Worm (Caenorhabditis elegans): ENCODE results near the gene C14C11.1.
A peak's percentile ranks its signal among the peaks of the same experiment; 100 is the strongest.

Gene C14C11.1

DNA sequence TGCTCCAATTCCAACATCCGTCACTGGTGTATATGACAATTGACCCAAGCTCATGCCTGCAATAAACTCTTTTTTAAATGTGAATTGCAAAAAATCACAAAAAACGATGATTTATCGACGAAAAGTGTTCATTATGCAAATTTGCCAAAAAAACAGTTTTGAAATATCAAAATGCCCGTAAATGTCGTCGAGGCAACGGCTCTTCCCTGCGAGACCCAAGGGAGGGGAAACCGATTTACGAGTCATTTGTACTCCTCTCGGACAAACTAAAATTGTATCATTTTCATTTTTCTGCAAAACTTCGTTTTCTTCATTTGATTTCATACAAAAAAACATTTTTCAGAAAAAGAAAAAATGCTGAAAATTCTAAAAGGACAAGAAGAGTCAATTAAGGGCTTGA is 21.1 kb downstream of the C14C11.1 start, which contains the start of the genes hmgs-1 and F25B4.4 (continued):
- TF ChIP-seq ceh-63 (GFP tag; optimal IDR thresholded peaks at IDR 0.05) (no peak), lir-3 (tag; optimal IDR thresholded peaks at IDR 0.05; ENCODE audit: poor library complexity) (peak; percentile 76)

DNA sequence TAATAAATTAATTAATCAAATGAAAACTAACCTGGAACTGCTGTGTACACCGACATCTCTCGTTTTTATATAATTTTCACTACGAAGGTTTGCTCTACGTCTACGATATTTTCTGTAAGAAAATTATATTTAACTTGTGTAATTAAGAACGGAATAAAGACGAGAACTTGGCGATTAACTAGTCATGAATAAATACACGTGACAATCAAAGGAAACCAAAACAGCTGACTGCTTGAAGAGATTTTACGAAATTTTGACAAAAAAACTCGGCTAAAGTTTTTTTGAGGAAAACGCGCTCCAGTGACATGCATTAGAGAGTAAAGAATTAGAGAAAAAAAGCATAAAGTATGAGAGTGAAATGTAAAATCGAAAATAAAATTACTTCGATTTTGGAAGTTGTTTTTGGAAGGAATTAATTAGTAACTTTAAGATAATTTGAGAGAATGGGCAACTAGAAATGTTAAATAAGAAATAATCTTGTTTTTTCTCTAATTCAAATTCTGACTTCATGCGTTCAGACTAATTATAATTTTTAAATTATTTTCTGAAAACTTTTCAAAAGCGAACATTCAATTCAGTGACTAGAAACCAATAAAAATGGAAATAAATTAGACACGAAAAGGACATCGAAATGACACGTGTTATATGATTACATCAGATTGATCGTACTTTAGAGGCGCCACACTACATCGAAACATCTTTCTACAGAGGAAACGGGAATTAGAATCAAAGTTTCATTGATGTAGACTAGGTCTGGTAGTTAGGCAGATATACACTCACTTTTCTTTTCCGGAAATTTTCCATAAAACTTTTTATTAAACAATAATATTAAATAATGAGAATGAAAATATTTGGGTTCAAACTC is 23.9 kb downstream of the C14C11.1 start, which contains the start of gene F25B4.7:
F25B4.7 (minus strand) TSS at position 112 of the 865 bp plus-strand sequence.
- peak; percentile 32 to 36 for TF ChIP-seq efl-1 (optimal IDR thresholded peaks at IDR 0.05)
- peak; percentile 25 to 87 for TF ChIP-seq efl-1 (GFP tag; optimal IDR thresholded peaks at IDR 0.05 in 1 of 2)
- no peak for TF ChIP-seq nhr-77 (tag; optimal IDR thresholded peaks at IDR 0.05)
- peak in 1 of 3 experiments; percentile 12 for TF ChIP-seq ceh-82 (tag; optimal IDR thresholded peaks at IDR 0.05)
- TF ChIP-seq blmp-1 (tag; optimal IDR thresholded peaks at IDR 0.05) = peak; percentile 60
- TF ChIP-seq nhr-85 (tag) = peak; percentile 80
- TF ChIP-seq unc-62 (GFP tag; optimal IDR thresholded peaks at IDR 0.05) = no peak
- peak in 2 of 6 experiments; percentile 18 to 39 for TF ChIP-seq elt-3 (tag; optimal IDR thresholded peaks at IDR 0.05)
- TF ChIP-seq nhr-76 (tag; optimal IDR thresholded peaks at IDR 0.05) = no peak
- no peak for TF ChIP-seq hpl-2 (GFP tag; optimal IDR thresholded peaks at IDR 0.05)
- TF ChIP-seq lin-35 (GFP tag; optimal IDR thresholded peaks at IDR 0.05) = peak in 1 of 2 experiments; percentile 8
- TF ChIP-seq dpl-1 (GFP tag; optimal IDR thresholded peaks at IDR 0.05) = peak; percentile 24 to 37 (median 31)
- TF ChIP-seq skn-1 (tag; optimal IDR thresholded peaks at IDR 0.05) = peak; percentile 6
- no peak for TF ChIP-seq xbp-1 (tag; optimal IDR thresholded peaks at IDR 0.05)
- no peak for TF ChIP-seq ceh-8 (GFP tag; optimal IDR thresholded peaks at IDR 0.05)
- no peak for TF ChIP-seq nhr-237 (tag; optimal IDR thresholded peaks at IDR 0.05)
- peak; percentile 42 for TF ChIP-seq lin-14 (GFP tag; optimal IDR thresholded peaks at IDR 0.05)
- peak; percentile 3 for TF ChIP-seq snu-23 (GFP tag; optimal IDR thresholded peaks at IDR 0.05)
- peak; percentile 9 for TF ChIP-seq lin-15B (tag; optimal IDR thresholded peaks at IDR 0.05)
- TF ChIP-seq snpc-4 (tag; optimal IDR thresholded peaks at IDR 0.05) = peak; percentile 24
- TF ChIP-seq rnt-1 (tag; optimal IDR thresholded peaks at IDR 0.05) = peak; percentile 5
- TF ChIP-seq lsy-2 (tag; optimal IDR thresholded peaks at IDR 0.05) = peak in 1 of 2 experiments; percentile 47
- peak; percentile 53 for TF ChIP-seq mep-1 (tag; optimal IDR thresholded peaks at IDR 0.05)
- TF ChIP-seq nhr-71 (tag; optimal IDR thresholded peaks at IDR 0.05) = peak; percentile 48
- TF ChIP-seq C16A3.4 (tag; optimal IDR thresholded peaks at IDR 0.05) = peak; percentile 10
- TF ChIP-seq nhr-19 (GFP tag; conservative IDR thresholded peaks at IDR 0.05) = peak; percentile 69
- peak; percentile 57 for TF ChIP-seq nhr-20 (tag; optimal IDR thresholded peaks at IDR 0.05)

DNA sequence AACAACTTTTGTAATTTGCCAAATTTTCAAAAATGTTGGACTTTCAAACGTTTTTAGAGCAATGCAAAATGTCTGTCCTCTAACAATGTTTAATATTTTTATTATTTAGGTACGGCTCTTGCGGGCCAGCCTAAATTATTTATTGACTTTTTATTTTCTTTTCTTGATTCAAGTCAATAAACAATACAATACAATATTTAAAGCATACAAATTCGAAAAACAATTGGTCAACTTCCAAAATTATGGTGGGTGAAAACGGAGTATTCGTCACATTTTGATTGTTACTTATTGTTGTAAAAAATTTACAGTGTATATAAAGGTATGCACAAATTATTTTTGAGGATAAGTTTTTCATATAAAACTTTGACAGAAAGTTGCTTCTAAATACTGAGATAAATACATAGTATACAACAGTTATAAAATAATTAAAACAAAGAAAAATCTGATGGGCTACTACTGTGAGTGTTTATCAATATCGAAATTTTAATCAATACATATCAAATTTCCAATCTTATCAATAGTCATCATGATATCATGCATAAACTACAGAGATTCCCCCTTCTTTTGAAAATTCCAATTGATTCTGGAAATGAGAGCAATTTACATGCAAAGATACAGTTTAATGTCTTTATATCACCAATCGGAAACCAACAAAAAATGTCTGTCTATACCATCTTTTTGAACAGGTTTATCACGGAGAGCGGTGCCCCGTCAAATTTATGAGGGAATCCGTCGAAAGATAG is 28.4 kb downstream of the C14C11.1 start, which contains the start of gene F25B4.8:
F25B4.8 (minus strand) TSS at position 51 of the 743 bp plus-strand sequence.
- TF ChIP-seq blmp-1 (tag; optimal IDR thresholded peaks at IDR 0.05) (peak; percentile 35), unc-30 (tag; optimal IDR thresholded peaks at IDR 0.05) (no peak), efl-1 (optimal IDR thresholded peaks at IDR 0.05) (no peak), efl-1 (GFP tag; optimal IDR thresholded peaks at IDR 0.05 in 1 of 2) (peak in 1 of 2 experiments; percentile 84), elt-3 (tag; optimal IDR thresholded peaks at IDR 0.05) (peak in 2 of 6 experiments; percentile 20 to 46)

DNA sequence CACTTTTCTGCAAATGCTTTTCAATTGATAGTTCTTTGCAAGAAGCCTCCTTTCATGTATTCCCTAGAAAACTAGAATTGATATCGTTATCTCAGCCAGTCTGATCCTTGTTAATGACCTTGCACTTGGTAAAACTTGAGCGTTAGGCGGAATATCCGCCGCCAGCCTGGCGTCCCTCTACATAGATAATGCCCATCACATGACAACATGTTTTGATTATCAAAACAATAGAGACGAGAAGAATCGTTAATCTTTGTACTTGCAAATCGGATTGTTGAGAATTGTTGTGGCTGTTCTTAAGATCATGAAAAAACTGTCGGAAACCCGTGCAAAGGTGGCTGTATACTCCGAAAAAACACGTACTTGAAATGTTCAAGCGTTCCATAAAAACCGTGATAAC is 30.2 kb downstream of the C14C11.1 start:
- no peak for TF ChIP-seq hlh-17 (GFP tag; optimal IDR thresholded peaks at IDR 0.05; ENCODE audit: borderline replicate concordance)
- TF ChIP-seq hpl-2 (GFP tag; optimal IDR thresholded peaks at IDR 0.05) = no peak
- peak; percentile 70 for TF ChIP-seq lin-14 (GFP tag; optimal IDR thresholded peaks at IDR 0.05)
- TF ChIP-seq nhr-77 (tag; optimal IDR thresholded peaks at IDR 0.05) = no peak
- TF ChIP-seq sox-4 (tag; optimal IDR thresholded peaks at IDR 0.05) = no peak
- no peak for TF ChIP-seq efl-1 (optimal IDR thresholded peaks at IDR 0.05)
- TF ChIP-seq efl-1 (GFP tag; optimal IDR thresholded peaks at IDR 0.05 in 1 of 2) = peak in 1 of 2 experiments; percentile 66
- TF ChIP-seq lir-3 (tag; optimal IDR thresholded peaks at IDR 0.05; ENCODE audit: poor library complexity) = no peak
- peak; percentile 43 for TF ChIP-seq tbx-2 (tag; optimal IDR thresholded peaks at IDR 0.05)
- TF ChIP-seq ceh-63 (GFP tag; optimal IDR thresholded peaks at IDR 0.05) = no peak
- TF ChIP-seq ztf-11 (tag; optimal IDR thresholded peaks at IDR 0.05) = no peak
- no peak for TF ChIP-seq sup-37 (GFP tag; optimal IDR thresholded peaks at IDR 0.05)
- TF ChIP-seq elt-2 (tag; optimal IDR thresholded peaks at IDR 0.05) = no peak
- peak in 1 of 2 experiments; percentile 47 for TF ChIP-seq mdl-1 (tag; optimal IDR thresholded peaks at IDR 0.05)
- no peak for TF ChIP-seq egl-27 (tag; optimal IDR thresholded peaks at IDR 0.05)
- no peak for TF ChIP-seq pqm-1 (tag; optimal IDR thresholded peaks at IDR 0.05)
- TF ChIP-seq zag-1 (tag; optimal IDR thresholded peaks at IDR 0.05) = no peak
- TF ChIP-seq xbp-1 (tag; optimal IDR thresholded peaks at IDR 0.05) = no peak
- no peak for TF ChIP-seq unc-98 (GFP tag; IDR thresholded peaks at IDR 0.05)
- TF ChIP-seq pag-3 (tag; optimal IDR thresholded peaks at IDR 0.05; ENCODE audit: borderline replicate concordance, insufficient read depth) = no peak

Measured in whole organism, L1 larva.